Fruit fly (Drosophila melanogaster) whole organism, wandering third instar larva: ENCODE measurements around the gene CG3386.
A peak's percentile ranks its signal among the peaks of the same experiment; 100 is the strongest.

Experiments
- Abd-B ChIP-seq: fragments of >200 bp; optimal IDR thresholded peaks from 2 replicates; lab custom pipeline; 2017; ENCODE audit warnings: missing biosample characterization, missing genetic modification characterization
- CG32264 ChIP-seq: fragments of 200-800 bp; sonication (Bioruptor generic); optimal IDR thresholded peaks from 2 replicates; lab custom pipeline; 2016; ENCODE audit warnings: missing biosample characterization, missing genetic modification characterization
- CG9705 ChIP-seq: fragments of 200-800 bp; sonication (Bioruptor generic); optimal IDR thresholded peaks from 2 replicates; lab custom pipeline; 2018; ENCODE audit warnings: missing biosample characterization, mild to moderate bottlenecking, missing genetic modification characterization
- CrebA ChIP-seq: fragments of 200-800 bp; sonication (Bioruptor generic); optimal IDR thresholded peaks from 2 replicates; lab custom pipeline; 2016; ENCODE audit warnings: missing biosample characterization, mild to moderate bottlenecking, missing genetic modification characterization, borderline replicate concordance
- Dfd ChIP-seq: fragments of >200 bp; optimal IDR thresholded peaks from 2 replicates; lab custom pipeline; 2017; ENCODE audit warnings: missing biosample characterization, missing genetic modification characterization
- Dif ChIP-seq: fragments of 200-275, 200-300 bp; sonication (Bioruptor generic); optimal IDR thresholded peaks from 2 replicates; lab custom pipeline; 2018; ENCODE audit warnings: missing biosample characterization, missing genetic modification characterization; ENCODE audit not compliant: partially characterized antibody
- GATAd ChIP-seq: sonication (Bioruptor generic); optimal IDR thresholded peaks from 2 replicates; lab custom pipeline; 2016; ENCODE audit warnings: missing biosample characterization, missing genetic modification characterization
- HLH106 ChIP-seq: fragments of 200-800 bp; optimal IDR thresholded peaks from 3 replicates; lab custom pipeline; 2019; ENCODE audit warnings: missing biosample characterization, mild to moderate bottlenecking, missing genetic modification characterization, moderate library complexity
- Hnf4 ChIP-seq: fragments of 200-800 bp; sonication (Bioruptor generic); optimal IDR thresholded peaks from 2 replicates; lab custom pipeline; 2016; ENCODE audit warnings: missing biosample characterization, mild to moderate bottlenecking, missing genetic modification characterization
- Hr78 ChIP-seq: fragments of >200 bp; optimal IDR thresholded peaks from 2 replicates; lab custom pipeline; 2017; ENCODE audit warnings: missing biosample characterization, missing genetic modification characterization
- Hr83 ChIP-seq: fragments of 200-300 bp; sonication (Bioruptor generic); optimal IDR thresholded peaks from 2 replicates; lab custom pipeline; 2016; ENCODE audit warnings: missing biosample characterization, mild to moderate bottlenecking, missing genetic modification characterization, moderate library complexity; ENCODE audit not compliant: poor library complexity, severe bottlenecking
- Jra ChIP-seq: sonication (Bioruptor generic); optimal IDR thresholded peaks from 2 replicates; lab custom pipeline; 2016; ENCODE audit warnings: missing biosample characterization, missing genetic modification characterization
- Mio ChIP-seq: sonication (Bioruptor generic); optimal IDR thresholded peaks from 2 replicates; lab custom pipeline; 2016; ENCODE audit warnings: missing biosample characterization, missing genetic modification characterization
- Myc ChIP-seq: fragments of >200 bp; optimal IDR thresholded peaks from 2 replicates; lab custom pipeline; 2017
- N ChIP-seq: fragments of >200 bp; optimal IDR thresholded peaks from 2 replicates; lab custom pipeline; 2018; ENCODE audit warnings: missing biosample characterization, missing external identifiers, missing genetic modification characterization
- OdsH ChIP-seq: fragments of 200-800 bp; sonication (Bioruptor generic); optimal IDR thresholded peaks from 2 replicates; lab custom pipeline; 2016; ENCODE audit warnings: missing biosample characterization, mild to moderate bottlenecking, missing genetic modification characterization
- Rel ChIP-seq, 2 experiments: fragments of 200-800 bp; sonication (Bioruptor generic) in 1 of 2; optimal IDR thresholded peaks; 2 replicates in 1 of 2; 3 replicates in 1 of 2; lab custom pipeline; 2016 to 2019; ENCODE audit warnings: mild to moderate bottlenecking in 2 of 2, missing biosample characterization in 2 of 2, missing genetic modification characterization in 2 of 2, moderate library complexity in 1 of 2
- Sp1 ChIP-seq: fragments of 200-800 bp; sonication (Bioruptor generic); optimal IDR thresholded peaks from 3 replicates; lab custom pipeline; 2019; ENCODE audit warnings: missing biosample characterization, mild to moderate bottlenecking, missing genetic modification characterization, moderate library complexity
- Vsx2 ChIP-seq: fragments of 200-300, 225-300 bp; sonication (Bioruptor generic); optimal IDR thresholded peaks from 2 replicates; lab custom pipeline; 2018; ENCODE audit warnings: missing biosample characterization, missing genetic modification characterization; ENCODE audit not compliant: partially characterized antibody
- br ChIP-seq: fragments of 200-800 bp; sonication (Bioruptor generic); optimal IDR thresholded peaks from 2 replicates; lab custom pipeline; 2016; ENCODE audit warnings: missing biosample characterization, missing genetic modification characterization
- brk ChIP-seq: fragments of 200-800 bp; sonication (Bioruptor generic); optimal IDR thresholded peaks from 2 replicates; lab custom pipeline; 2016; ENCODE audit warnings: missing biosample characterization, mild to moderate bottlenecking, missing genetic modification characterization
- dmrt93B ChIP-seq: fragments of 200-800 bp; sonication (Bioruptor generic); optimal IDR thresholded peaks from 2 replicates; lab custom pipeline; 2018; ENCODE audit warnings: missing biosample characterization, mild to moderate bottlenecking, missing genetic modification characterization
- dsf ChIP-seq: sonication (Bioruptor generic); optimal IDR thresholded peaks from 2 replicates; lab custom pipeline; 2016; ENCODE audit warnings: missing biosample characterization, missing genetic modification characterization, borderline replicate concordance
- ey ChIP-seq: fragments of 200-800 bp; sonication (Bioruptor generic); optimal IDR thresholded peaks from 2 replicates; lab custom pipeline; 2016; ENCODE audit warnings: missing biosample characterization, missing genetic modification characterization
- foxo ChIP-seq, 2 experiments: fragments of 200-800 bp; sonication (Bioruptor generic); optimal IDR thresholded peaks; 2 replicates in 1 of 2; 3 replicates in 1 of 2; lab custom pipeline; 2016 to 2017; ENCODE audit warnings: missing biosample characterization in 2 of 2, missing genetic modification characterization in 2 of 2
- fru ChIP-seq: fragments of 200-800 bp; sonication (Bioruptor generic); optimal IDR thresholded peaks from 3 replicates; lab custom pipeline; 2016; ENCODE audit warnings: missing biosample characterization, mild to moderate bottlenecking, missing genetic modification characterization
- h ChIP-seq: fragments of 200-800 bp; sonication (Bioruptor generic); optimal IDR thresholded peaks from 3 replicates; lab custom pipeline; 2016; ENCODE audit warnings: missing biosample characterization, mild to moderate bottlenecking, missing genetic modification characterization
- jim ChIP-seq: fragments of 175-275, 200-325 bp; sonication (Bioruptor generic); optimal IDR thresholded peaks from 2 replicates; lab custom pipeline; 2016; ENCODE audit warnings: missing biosample characterization, mild to moderate bottlenecking, missing genetic modification characterization
- pan ChIP-seq: fragments of >200 bp; optimal IDR thresholded peaks from 2 replicates; lab custom pipeline; 2017
- psq ChIP-seq: fragments of 200-800 bp; sonication (Bioruptor generic); optimal IDR thresholded peaks from 3 replicates; lab custom pipeline; 2017; ENCODE audit warnings: missing biosample characterization, mild to moderate bottlenecking, missing genetic modification characterization, moderate library complexity
- rgr ChIP-seq: fragments of 200-800 bp; sonication (Bioruptor generic); optimal IDR thresholded peaks from 3 replicates; lab custom pipeline; 2016; ENCODE audit warnings: missing biosample characterization, mild to moderate bottlenecking, missing genetic modification characterization
- sage ChIP-seq: fragments of 200-800 bp; sonication (Bioruptor generic); optimal IDR thresholded peaks from 2 replicates; lab custom pipeline; 2016; ENCODE audit warnings: missing biosample characterization, mild to moderate bottlenecking, missing genetic modification characterization
- sv ChIP-seq: fragments of 200-800 bp; sonication (Bioruptor generic); optimal IDR thresholded peaks from 3 replicates; lab custom pipeline; 2016; ENCODE audit warnings: missing biosample characterization, missing genetic modification characterization
- tai ChIP-seq: sonication (Bioruptor generic); optimal IDR thresholded peaks from 2 replicates; lab custom pipeline; 2016; ENCODE audit warnings: missing biosample characterization, missing genetic modification characterization
- woc ChIP-seq: sonication (Bioruptor generic); optimal IDR thresholded peaks from 2 replicates; lab custom pipeline; 2016; ENCODE audit warnings: missing biosample characterization, mild to moderate bottlenecking, missing genetic modification characterization

The CG3386 gene

DNA sequence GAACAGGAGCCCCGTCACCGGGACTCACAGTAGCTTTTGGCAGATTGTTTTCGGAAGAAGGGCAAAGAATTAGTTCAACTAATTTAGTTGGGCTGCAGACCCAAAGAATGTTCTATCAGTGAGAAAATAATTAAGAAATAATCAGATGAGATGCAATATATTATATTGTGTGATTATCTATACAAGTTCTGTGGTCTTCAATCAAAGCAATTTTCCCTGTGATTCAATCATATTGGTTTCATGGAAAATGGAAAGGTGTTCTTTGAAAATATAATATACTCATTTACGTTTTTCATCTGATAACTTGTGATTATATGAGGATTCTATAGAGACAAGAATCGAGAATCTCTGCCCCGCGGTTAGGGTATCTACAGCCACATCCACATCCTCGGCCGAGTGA, 46.3 kb upstream of the CG3386 start:
- TF ChIP-seq HLH106 (tag; lab: Kevin White, UChicago), result peak; percentile 52
- TF ChIP-seq Sp1 (GFP tag; lab: Kevin White, UChicago), result peak; percentile 45
- TF ChIP-seq brk (GFP tag; lab: Kevin White, UChicago), result no peak
- TF ChIP-seq br (GFP tag; lab: Kevin White, UChicago), result peak; percentile 9
- TF ChIP-seq Hr83 (GFP tag; lab: Kevin White, UChicago), result no peak
- peak; percentile 18 for TF ChIP-seq rgr (GFP tag; lab: Kevin White, UChicago)
- peak; percentile 34 for TF ChIP-seq h
- TF ChIP-seq fru, result peak; percentile 10
- peak; percentile 47 for TF ChIP-seq OdsH (GFP tag; lab: Kevin White, UChicago)
- TF ChIP-seq N, result no peak
- TF ChIP-seq Mio (GFP tag; lab: Kevin White, UChicago), result no peak
- no peak for TF ChIP-seq Jra (GFP tag; lab: Kevin White, UChicago)
- no peak for TF ChIP-seq sv (GFP tag; lab: Kevin White, UChicago)
- no peak for TF ChIP-seq Vsx2 (GFP tag; lab: Kevin White, UChicago)
- TF ChIP-seq Abd-B (GFP tag; lab: Kevin White, UChicago), result no peak
- no peak for TF ChIP-seq pan (lab: Kevin White, UChicago)
- no peak for TF ChIP-seq CrebA
- peak in 1 of 2 experiments; percentile 26 for TF ChIP-seq foxo (GFP tag; optimal IDR thresholded peaks at IDR 0.05; lab: Kevin White, UChicago)
- no peak for TF ChIP-seq dmrt93B (GFP tag; lab: Kevin White, UChicago)
- TF ChIP-seq dsf (GFP tag; lab: Kevin White, UChicago), result no peak
- TF ChIP-seq GATAd (GFP tag; lab: Kevin White, UChicago), result no peak
- TF ChIP-seq Dfd (GFP tag; lab: Kevin White, UChicago), result no peak
- peak; percentile 33 for TF ChIP-seq tai (GFP tag; lab: Kevin White, UChicago)
- no peak for TF ChIP-seq woc
- TF ChIP-seq psq, result no peak
- TF ChIP-seq Rel (GFP tag; optimal IDR thresholded peaks at IDR 0.05; lab: Kevin White, UChicago), result no peak
- TF ChIP-seq Rel (tag; optimal IDR thresholded peaks at IDR 0.05; lab: Kevin White, UChicago), result no peak
- TF ChIP-seq Myc (lab: Kevin White, UChicago), result no peak
- TF ChIP-seq ey (GFP tag; lab: Kevin White, UChicago), result peak; percentile 15

DNA sequence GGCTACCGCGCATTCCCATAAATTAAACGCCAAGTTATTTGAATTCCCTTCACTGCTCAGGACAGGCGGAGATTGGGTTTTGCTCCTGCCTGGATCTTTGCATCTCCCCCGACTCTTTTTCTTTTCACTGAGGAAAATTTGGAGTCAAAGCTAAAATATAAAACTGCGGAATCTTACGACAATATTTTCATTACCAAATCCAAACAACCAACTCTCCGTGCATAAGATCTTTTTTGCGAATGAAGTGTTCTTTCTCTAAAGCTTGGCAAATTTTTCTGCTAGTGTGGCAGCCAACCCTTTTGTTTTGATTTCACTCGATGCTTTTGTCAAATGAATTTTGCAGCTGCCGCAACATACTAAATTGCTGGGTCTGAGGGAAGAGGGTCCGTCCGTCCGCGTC, 45.6 kb upstream of the CG3386 start:
- TF ChIP-seq Jra (GFP tag; lab: Kevin White, UChicago) (peak; percentile 60), Hr78 (GFP tag; lab: Kevin White, UChicago) (no peak), OdsH (GFP tag; lab: Kevin White, UChicago) (peak; percentile 91), Dif (GFP tag; lab: Kevin White, UChicago) (no peak), HLH106 (tag; lab: Kevin White, UChicago) (peak; percentile 92), psq (peak; percentile 82), brk (GFP tag; lab: Kevin White, UChicago) (peak; percentile 78), Vsx2 (GFP tag; lab: Kevin White, UChicago) (peak; percentile 11), jim (no peak), dsf (GFP tag; lab: Kevin White, UChicago) (peak; percentile 25), Abd-B (GFP tag; lab: Kevin White, UChicago) (no peak), woc (peak; percentile 94), rgr (GFP tag; lab: Kevin White, UChicago) (peak; percentile 91), h (peak; percentile 93), Hnf4 (peak; percentile 88), br (GFP tag; lab: Kevin White, UChicago) (peak; percentile 91), Mio (GFP tag; lab: Kevin White, UChicago) (no peak), CG9705 (GFP tag; lab: Kevin White, UChicago) (peak; percentile 74), Sp1 (GFP tag; lab: Kevin White, UChicago) (peak; percentile 91), ey (GFP tag; lab: Kevin White, UChicago) (peak; percentile 94), tai (GFP tag; lab: Kevin White, UChicago) (peak; percentile 77), fru (peak; percentile 94), pan (lab: Kevin White, UChicago) (no peak), sage (GFP tag; lab: Kevin White, UChicago) (peak; percentile 85), N (no peak), Dfd (GFP tag; lab: Kevin White, UChicago) (no peak), dmrt93B (GFP tag; lab: Kevin White, UChicago) (peak; percentile 64), CG32264 (GFP tag; lab: Kevin White, UChicago) (peak; percentile 82), sv (GFP tag; lab: Kevin White, UChicago) (no peak), CrebA (peak; percentile 78), foxo (GFP tag; optimal IDR thresholded peaks at IDR 0.05; lab: Kevin White, UChicago) (peak; percentile 14 to 92), Rel (GFP tag; optimal IDR thresholded peaks at IDR 0.05; lab: Kevin White, UChicago) (peak; percentile 47), Rel (tag; optimal IDR thresholded peaks at IDR 0.05; lab: Kevin White, UChicago) (peak; percentile 62)
